Fruit fly (Drosophila melanogaster) whole organism, embryonic: ENCODE data around the gene drl.

Experiments used
- Ada2b ChIP-seq: fragments of 200-800 bp; sonication (Bioruptor generic); IDR thresholded peaks from 2 replicates; pipeline ENCODE4 v1.3.6; 2022; ENCODE audit warnings: missing biosample characterization, missing genetic modification characterization
- Aef1 ChIP-seq: fragments of 200-800 bp; sonication (Bioruptor generic); IDR thresholded peaks from 3 replicates; pipeline ENCODE4 v1.3.6; 2022; ENCODE audit warnings: missing biosample characterization, missing genetic modification characterization
- CG12219 ChIP-seq: fragments of 200-800 bp; sonication (Bioruptor generic); optimal IDR thresholded peaks from 3 replicates; lab custom pipeline; 2018; ENCODE audit warnings: missing biosample characterization, mild to moderate bottlenecking, missing genetic modification characterization
- CG12391 ChIP-seq: fragments of 200-800 bp; sonication (Bioruptor generic); optimal IDR thresholded peaks from 3 replicates; lab custom pipeline; 2018; ENCODE audit warnings: missing biosample characterization, mild to moderate bottlenecking, missing genetic modification characterization, moderate library complexity
- CG12659 ChIP-seq: fragments of 200-800 bp; sonication (Bioruptor generic); optimal IDR thresholded peaks from 3 replicates; lab custom pipeline; 2017; ENCODE audit warnings: mild to moderate bottlenecking, missing biosample characterization, missing genetic modification reagents, missing genetic modification characterization
- CG15514 ChIP-seq: fragments of 200-800 bp; sonication (Bioruptor generic); optimal IDR thresholded peaks from 3 replicates; lab custom pipeline; 2017; ENCODE audit warnings: missing biosample characterization, missing genetic modification characterization, mild to moderate bottlenecking, moderate library complexity, missing genetic modification reagents
- CG15601 ChIP-seq: fragments of 200-800 bp; sonication (Bioruptor generic); optimal IDR thresholded peaks from 3 replicates; lab custom pipeline; 2019; ENCODE audit warnings: missing biosample characterization, mild to moderate bottlenecking, missing genetic modification characterization, moderate library complexity
- CG1602 ChIP-seq: fragments of 200-800 bp; sonication (Bioruptor generic); optimal IDR thresholded peaks from 3 replicates; lab custom pipeline; 2016; ENCODE audit warnings: missing biosample characterization, missing genetic modification characterization
- CG16813 ChIP-seq: fragments of 200-800 bp; sonication (Bioruptor generic); IDR thresholded peaks from 3 replicates; pipeline ENCODE4 v1.3.6; 2022; ENCODE audit warnings: missing biosample characterization, missing genetic modification characterization; ENCODE audit not compliant: partially characterized antibody
- CG17186 ChIP-seq: fragments of 200-800 bp; sonication (Bioruptor generic); optimal IDR thresholded peaks from 3 replicates; lab custom pipeline; 2017; ENCODE audit warnings: missing biosample characterization, missing genetic modification reagents, missing genetic modification characterization
- CG2120 ChIP-seq: fragments of 200-800 bp; sonication (Bioruptor generic); optimal IDR thresholded peaks from 3 replicates; lab custom pipeline; 2016; ENCODE audit warnings: missing biosample characterization, missing genetic modification characterization
- CG2129 ChIP-seq: fragments of 200-800 bp; sonication (Bioruptor generic); IDR thresholded peaks from 2 replicates; pipeline ENCODE4 v1.3.6; 2022; ENCODE audit warnings: missing biosample characterization, missing genetic modification characterization; ENCODE audit not compliant: partially characterized antibody
- CG2678 ChIP-seq: fragments of 200-800 bp; sonication (Bioruptor generic); optimal IDR thresholded peaks from 3 replicates; lab custom pipeline; 2019; ENCODE audit warnings: missing biosample characterization, mild to moderate bottlenecking, missing genetic modification characterization, moderate library complexity
- CG31224 ChIP-seq: fragments of 200-800 bp; sonication (Bioruptor generic); IDR thresholded peaks from 2 replicates; pipeline ENCODE4 v1.3.6; 2022; ENCODE audit warnings: missing biosample characterization, missing genetic modification characterization
- CG31441 ChIP-seq: fragments of 200-800 bp; sonication (Bioruptor generic); IDR thresholded peaks from 2 replicates; pipeline ENCODE4 v1.3.6; 2022; ENCODE audit warnings: missing biosample characterization, missing genetic modification characterization
- CG42726 ChIP-seq: fragments of 200-800 bp; sonication (Bioruptor generic); IDR thresholded peaks from 2 replicates; pipeline ENCODE4 v1.3.6; 2022; ENCODE audit warnings: missing biosample characterization, missing genetic modification characterization; ENCODE audit not compliant: partially characterized antibody
- CG4328 ChIP-seq: fragments of 200-800 bp; sonication (Bioruptor generic); optimal IDR thresholded peaks from 3 replicates; lab custom pipeline; 2017; ENCODE audit warnings: missing biosample characterization, missing genetic modification reagents, missing genetic modification characterization
- CG5180 ChIP-seq: fragments of 200-800 bp; sonication (Bioruptor generic); optimal IDR thresholded peaks from 3 replicates; lab custom pipeline; 2017; ENCODE audit warnings: missing biosample characterization, missing genetic modification characterization, mild to moderate bottlenecking, moderate library complexity, missing genetic modification reagents
- CG5245 ChIP-seq: fragments of 200-800 bp; sonication (Bioruptor generic); optimal IDR thresholded peaks from 3 replicates; lab custom pipeline; 2016; ENCODE audit warnings: missing biosample characterization, missing genetic modification characterization
- CG6254 ChIP-seq: fragments of 200-800 bp; sonication (Bioruptor generic); optimal IDR thresholded peaks from 3 replicates; lab custom pipeline; 2017; ENCODE audit warnings: mild to moderate bottlenecking, missing biosample characterization, missing genetic modification reagents, missing genetic modification characterization
- CG7271 ChIP-seq: fragments of 200-800 bp; sonication (Bioruptor generic); optimal IDR thresholded peaks from 2 replicates; lab custom pipeline; 2018; ENCODE audit warnings: missing biosample characterization, mild to moderate bottlenecking, missing genetic modification characterization, moderate library complexity
- CG9437 ChIP-seq: fragments of 200-800 bp; sonication (Bioruptor generic); optimal IDR thresholded peaks from 2 replicates; lab custom pipeline; 2018; ENCODE audit warnings: missing biosample characterization, mild to moderate bottlenecking, missing genetic modification characterization
- CG9817 ChIP-seq: fragments of 200-800 bp; sonication (Bioruptor generic); optimal IDR thresholded peaks from 2 replicates; lab custom pipeline; 2018; ENCODE audit warnings: missing biosample characterization, mild to moderate bottlenecking, missing genetic modification characterization, moderate library complexity
- CG9876 ChIP-seq: fragments of 200-800 bp; sonication (Bioruptor generic); optimal IDR thresholded peaks from 2 replicates; lab custom pipeline; 2016; ENCODE audit warnings: missing biosample characterization, missing genetic modification characterization
- Dad ChIP-seq: fragments of 200-800 bp; sonication (Bioruptor generic); optimal IDR thresholded peaks from 3 replicates; lab custom pipeline; 2016; ENCODE audit warnings: missing biosample characterization, missing genetic modification characterization
- Dek ChIP-seq: fragments of 200-800 bp; sonication (Bioruptor generic); optimal IDR thresholded peaks from 3 replicates; lab custom pipeline; 2019; ENCODE audit warnings: missing biosample characterization, mild to moderate bottlenecking, missing genetic modification characterization, moderate library complexity
- Dip2 ChIP-seq: fragments of 200-800 bp; sonication (Bioruptor generic); IDR thresholded peaks from 2 replicates; pipeline ENCODE4 v1.3.6; 2022; ENCODE audit warnings: missing biosample characterization, missing genetic modification characterization
- Doc2 ChIP-seq: fragments of 200-800 bp; sonication (Bioruptor generic); IDR thresholded peaks from 2 replicates; pipeline ENCODE4 v1.3.6; 2022; ENCODE audit warnings: missing biosample characterization, missing genetic modification characterization
- PHDP ChIP-seq: fragments of 200-800 bp; sonication (Bioruptor generic); optimal IDR thresholded peaks from 3 replicates; lab custom pipeline; 2018; ENCODE audit warnings: missing biosample characterization, mild to moderate bottlenecking, missing genetic modification characterization, moderate library complexity
- Ptx1 ChIP-seq: fragments of 200-800 bp; sonication (Bioruptor generic); IDR thresholded peaks from 2 replicates; pipeline ENCODE4 v1.3.6; 2022; ENCODE audit warnings: missing biosample characterization, missing genetic modification characterization
- Sin3A ChIP-seq: fragments of >200 bp; optimal IDR thresholded peaks from 2 replicates; lab custom pipeline; 2018
- abd-A ChIP-seq: fragments of 200-800 bp; sonication (Bioruptor generic); optimal IDR thresholded peaks from 3 replicates; lab custom pipeline; 2019; ENCODE audit warnings: missing biosample characterization, mild to moderate bottlenecking, missing genetic modification characterization, moderate library complexity
- aop ChIP-seq: fragments of 200-800 bp; sonication (Bioruptor generic); IDR thresholded peaks from 2 replicates; pipeline ENCODE4 v1.3.6; 2022; ENCODE audit warnings: missing biosample characterization, missing genetic modification characterization
- ap ChIP-seq: fragments of 200-800 bp; sonication (Bioruptor generic); IDR thresholded peaks from 2 replicates; pipeline ENCODE4 v1.3.6; 2022; ENCODE audit warnings: missing biosample characterization, missing genetic modification characterization
- btn ChIP-seq: fragments of 200-800 bp; sonication (Bioruptor generic); optimal IDR thresholded peaks from 2 replicates; lab custom pipeline; 2016; ENCODE audit warnings: missing biosample characterization, missing genetic modification characterization
- cad ChIP-seq: fragments of >200 bp; optimal IDR thresholded peaks from 2 replicates; lab custom pipeline; 2017; ENCODE audit warnings: missing biosample characterization, missing genetic modification characterization
- cg ChIP-seq: fragments of 200-800 bp; sonication (Bioruptor generic); optimal IDR thresholded peaks from 3 replicates; lab custom pipeline; 2019; ENCODE audit warnings: missing biosample characterization, mild to moderate bottlenecking, missing genetic modification characterization, moderate library complexity
- ci ChIP-seq: fragments of 200-800 bp; sonication (Bioruptor generic); IDR thresholded peaks from 3 replicates; pipeline ENCODE4 v1.3.6; 2022; ENCODE audit warnings: missing biosample characterization, missing genetic modification characterization
- klu ChIP-seq: fragments of 200-800 bp; sonication (Bioruptor generic); IDR thresholded peaks from 2 replicates; pipeline ENCODE4 v1.3.6; 2022; ENCODE audit warnings: missing biosample characterization, missing genetic modification characterization
- nerfin-2 ChIP-seq: fragments of 200-800 bp; sonication (Bioruptor generic); IDR thresholded peaks from 2 replicates; pipeline ENCODE4 v1.3.6; 2022; ENCODE audit warnings: missing biosample characterization, missing genetic modification characterization; ENCODE audit not compliant: partially characterized antibody
- nmo ChIP-seq: fragments of 200-800 bp; sonication (Bioruptor generic); optimal IDR thresholded peaks from 2 replicates; lab custom pipeline; 2018; ENCODE audit warnings: missing biosample characterization, mild to moderate bottlenecking, missing genetic modification characterization, moderate library complexity
- oc ChIP-seq: fragments of 200-800 bp; sonication (Bioruptor generic); optimal IDR thresholded peaks from 2 replicates; lab custom pipeline; 2018; ENCODE audit warnings: missing biosample characterization, mild to moderate bottlenecking, missing genetic modification characterization, moderate library complexity
- pnt ChIP-seq: fragments of 200-800 bp; sonication (Bioruptor generic); optimal IDR thresholded peaks from 3 replicates; lab custom pipeline; 2016; ENCODE audit warnings: missing biosample characterization, missing genetic modification characterization
- row ChIP-seq: fragments of 200-800 bp; sonication (Bioruptor generic); IDR thresholded peaks from 3 replicates; pipeline ENCODE4 v1.3.6; 2022; ENCODE audit warnings: missing biosample characterization, missing genetic modification characterization
- sens ChIP-seq: fragments of 200-800 bp; sonication (Bioruptor generic); peaks from one replicate; lab custom pipeline; 2016; ENCODE audit warnings: missing biosample characterization, missing genetic modification characterization
- sr ChIP-seq: fragments of 200-800 bp; sonication (Bioruptor generic); IDR thresholded peaks from 3 replicates; pipeline ENCODE4 v1.3.6; 2022; ENCODE audit warnings: missing biosample characterization, missing genetic modification characterization
- tll ChIP-seq, 2 experiments: fragments of 200-800 bp in 1 of 2; fragments of >200 bp in 1 of 2; sonication (Bioruptor generic) in 1 of 2; optimal IDR thresholded peaks; 2 replicates each; lab custom pipeline; 2017 to 2019; ENCODE audit warnings: missing biosample characterization in 2 of 2, missing genetic modification characterization in 2 of 2, mild to moderate bottlenecking in 1 of 2, moderate library complexity in 1 of 2
- tna ChIP-seq: fragments of 200-800 bp; sonication (Bioruptor generic); IDR thresholded peaks from 2 replicates; pipeline ENCODE4 v1.3.6; 2022; ENCODE audit warnings: missing biosample characterization, missing genetic modification characterization; ENCODE audit not compliant: partially characterized antibody
- trh ChIP-seq: fragments of 200-800 bp; sonication (Bioruptor generic); optimal IDR thresholded peaks from 2 replicates; lab custom pipeline; 2016; ENCODE audit warnings: missing biosample characterization, missing genetic modification characterization
- vfl ChIP-seq: fragments of 200-800 bp; sonication (Bioruptor generic); optimal IDR thresholded peaks from 2 replicates; lab custom pipeline; 2016; ENCODE audit warnings: missing biosample characterization, missing genetic modification characterization
- zen ChIP-seq: fragments of 200-800 bp; sonication (Bioruptor generic); optimal IDR thresholded peaks from 3 replicates; lab custom pipeline; 2018; ENCODE audit warnings: missing biosample characterization, mild to moderate bottlenecking, missing genetic modification characterization, moderate library complexity

The drl gene

dm6 chr2L:19165998-19166397, 24.1 kb upstream of the drl start (continued):
- no peak for TF ChIP-seq pnt (GFP tag; lab: Kevin White, UChicago)
- TF ChIP-seq CG12391 (tag; lab: Kevin White, UChicago): no peak
- peak; percentile 61; the same call in 2 of the 3 replicates for TF ChIP-seq Aef1 (GFP tag; lab: Robert Waterston, UW)
- TF ChIP-seq abd-A (tag; lab: Kevin White, UChicago): peak; percentile 8
- no peak for TF ChIP-seq CG5245 (GFP tag; lab: Kevin White, UChicago)
- TF ChIP-seq Dip2 (GFP tag; lab: Robert Waterston, UW): no peak
- TF ChIP-seq CG6254 (GFP tag; lab: Kevin White, UChicago): no peak
- no peak for TF ChIP-seq cg
- no peak for TF ChIP-seq CG7271
- no peak for TF ChIP-seq aop
- no peak for TF ChIP-seq CG2129
- TF ChIP-seq PHDP (tag; lab: Kevin White, UChicago): no peak
- TF ChIP-seq CG9817 (tag; lab: Kevin White, UChicago): no peak
- TF ChIP-seq vfl (GFP tag; lab: Kevin White, UChicago): no peak
- TF ChIP-seq CG12659 (GFP tag; lab: Kevin White, UChicago): no peak
- no peak for TF ChIP-seq ap (GFP tag; lab: Robert Waterston, UW)
- 0 out of 3 replicates have a peak, but pooled peaks have one; percentile 29 for TF ChIP-seq ci (GFP tag; lab: Robert Waterston, UW)
- TF ChIP-seq oc (tag; lab: Kevin White, UChicago): peak; percentile 58
- TF ChIP-seq tll (GFP tag; optimal IDR thresholded peaks at IDR 0.05; lab: Kevin White, UChicago): peak in 1 of 2 experiments; percentile 37
- peak; percentile 14 for TF ChIP-seq CG12219 (GFP tag; lab: Kevin White, UChicago)
- peak; percentile 5 for TF ChIP-seq CG9437 (GFP tag; lab: Kevin White, UChicago)
- TF ChIP-seq cad (GFP tag; lab: Kevin White, UChicago): no peak
- TF ChIP-seq CG31224: no peak
- TF ChIP-seq Ptx1 (GFP tag; lab: Robert Waterston, UW): no peak
- no peak for TF ChIP-seq CG31441 (GFP tag; lab: Robert Waterston, UW)
- no peak for TF ChIP-seq Doc2 (GFP tag; lab: Robert Waterston, UW)
- no peak for TF ChIP-seq CG17186 (GFP tag; lab: Kevin White, UChicago)
- TF ChIP-seq Ada2b (GFP tag; lab: Robert Waterston, UW): 0 out of 2 replicates have a peak, but pooled peaks have one; percentile 10
- peak; percentile 11 for TF ChIP-seq Dek (tag; lab: Kevin White, UChicago)
- no peak for TF ChIP-seq trh (GFP tag; lab: Kevin White, UChicago)
- TF ChIP-seq CG2678: no peak
- TF ChIP-seq zen (tag; lab: Kevin White, UChicago): no peak
- no peak for TF ChIP-seq nerfin-2 (GFP tag; lab: Robert Waterston, UW)
- TF ChIP-seq row (GFP tag; lab: Robert Waterston, UW): no peak
- no peak for TF ChIP-seq CG9876 (GFP tag; lab: Kevin White, UChicago)
- no peak for TF ChIP-seq CG15514 (GFP tag; lab: Kevin White, UChicago)
- TF ChIP-seq Dad (GFP tag; lab: Kevin White, UChicago): no peak
- no peak for TF ChIP-seq CG2120
- peak; percentile 94 for TF ChIP-seq CG15601 (tag; lab: Kevin White, UChicago)
- TF ChIP-seq CG4328: no peak
- TF ChIP-seq Sin3A (lab: Kevin White, UChicago): no peak
- TF ChIP-seq sens (GFP tag; lab: Kevin White, UChicago): peak; percentile 78
- TF ChIP-seq tna: peak; percentile 2; the same call in 1 of the 2 replicates
- TF ChIP-seq CG42726: 0 out of 2 replicates have a peak, but pooled peaks have one; percentile 5
- TF ChIP-seq nmo (GFP tag; lab: Kevin White, UChicago): no peak
- TF ChIP-seq btn: no peak
- peak; percentile 100 for TF ChIP-seq sr (GFP tag; lab: Robert Waterston, UW)
- peak; percentile 68 for TF ChIP-seq CG5180 (GFP tag; lab: Kevin White, UChicago)
- no peak for TF ChIP-seq CG1602
- no peak for TF ChIP-seq CG16813 (GFP tag; lab: Robert Waterston, UW)
- TF ChIP-seq klu (GFP tag; lab: Robert Waterston, UW): peak; percentile 56; the same call in 1 of the 2 replicates
